Worm (Caenorhabditis elegans) whole organism, early embryonic: ENCODE data around the gene blos-1.

ENCODE experiments used
- B0310.2 ChIP-seq: sonication (generic microtip); optimal IDR thresholded peaks from 2 replicates; lab custom pipeline; 2016; ENCODE audit warnings: mild to moderate bottlenecking, missing genetic modification characterization, missing compliant biosample characterization
- F13C5.2 ChIP-seq: sonication (generic microtip); optimal IDR thresholded peaks from 2 replicates; lab custom pipeline; 2017; ENCODE audit warnings: mild to moderate bottlenecking, missing genetic modification characterization, inconsistent platforms, missing compliant biosample characterization
- aly-1 ChIP-seq: sonication (generic microtip); optimal IDR thresholded peaks from 2 replicates; lab custom pipeline; 2016; ENCODE audit warnings: missing genetic modification characterization, missing compliant biosample characterization
- ama-1 ChIP-seq: fragments of 150-350 bp; optimal IDR thresholded peaks from 2 replicates; lab custom pipeline; 2014
- ceh-13 ChIP-seq: fragments of 200-800 bp; sonication (Bioruptor generic); optimal IDR thresholded peaks from 2 replicates; lab custom pipeline; 2018; ENCODE audit warnings: mild to moderate bottlenecking, missing genetic modification characterization, missing compliant biosample characterization
- ceh-36 ChIP-seq: sonication (generic microtip); optimal IDR thresholded peaks from 2 replicates; lab custom pipeline; 2016; ENCODE audit warnings: missing genetic modification characterization, inconsistent platforms, missing compliant biosample characterization
- ets-7 ChIP-seq: sonication (generic microtip); optimal IDR thresholded peaks from 2 replicates; lab custom pipeline; 2016; ENCODE audit warnings: missing genotype, missing genetic modification characterization, missing compliant biosample characterization
- flt-1 ChIP-seq: fragments of 200-800 bp; sonication (Bioruptor generic); IDR thresholded peaks from 2 replicates; pipeline ENCODE4 v1.3.6; 2022; ENCODE audit warnings: missing genetic modification characterization, missing compliant biosample characterization
- hmbx-1 ChIP-seq: sonication (generic microtip); optimal IDR thresholded peaks from 2 replicates; lab custom pipeline; 2016; ENCODE audit warnings: mild to moderate bottlenecking, missing genetic modification characterization, missing compliant biosample characterization
- hmg-4 ChIP-seq: fragments of 200-800 bp; sonication (Bioruptor generic); optimal IDR thresholded peaks from 2 replicates; lab custom pipeline; 2018; ENCODE audit warnings: mild to moderate bottlenecking, missing genetic modification characterization, missing compliant biosample characterization
- hnd-1 ChIP-seq: sonication (generic microtip); optimal IDR thresholded peaks from 2 replicates; lab custom pipeline; 2016; ENCODE audit warnings: missing genetic modification characterization, missing compliant biosample characterization
- pes-1 ChIP-seq: fragments of 200-800 bp; sonication (Bioruptor generic); IDR thresholded peaks from 2 replicates; pipeline ENCODE4 v1.3.6; 2022; ENCODE audit warnings: missing genetic modification reagents, missing genetic modification characterization, missing compliant biosample characterization
- scrt-1 ChIP-seq: fragments of 200-800 bp; sonication (Bioruptor generic); IDR thresholded peaks from 2 replicates; pipeline ENCODE4 v1.3.6; 2022; ENCODE audit warnings: missing genetic modification characterization, missing compliant biosample characterization
- sea-1 ChIP-seq: fragments of 200-800 bp; sonication (Bioruptor generic); conservative IDR thresholded peaks from 2 replicates; pipeline ENCODE4 v1.3.6; 2022; ENCODE audit warnings: missing genetic modification characterization, missing compliant biosample characterization
- tbx-11 ChIP-seq: fragments of 200-800 bp; sonication (Bioruptor generic); IDR thresholded peaks from 2 replicates; pipeline ENCODE4 v1.3.6; 2022; ENCODE audit warnings: missing genetic modification characterization, missing compliant biosample characterization
- tbx-37 ChIP-seq: fragments of 200-800 bp; sonication (Bioruptor generic); conservative IDR thresholded peaks from 2 replicates; pipeline ENCODE4 v1.3.6; 2022; ENCODE audit warnings: missing genetic modification reagents, missing genetic modification characterization, missing compliant biosample characterization
- tra-4 ChIP-seq: sonication (generic microtip); optimal IDR thresholded peaks from 2 replicates; lab custom pipeline; 2017; ENCODE audit warnings: missing genetic modification characterization, missing compliant biosample characterization

The blos-1 gene

ce11 chrIII:10188912-10189311, 22.8 kb downstream of the blos-1 start, which contains the start of gene epac-1:
Gene epac-1, plus strand, starts transcription at chrIII:10189212.
- no peak for TF ChIP-seq hnd-1 (tag; lab: Kevin White, UChicago)
- TF ChIP-seq hmbx-1 (tag; lab: Kevin White, UChicago) = no peak
- TF ChIP-seq ets-7 (tag; lab: Kevin White, UChicago) = no peak
- TF ChIP-seq scrt-1 (GFP tag; lab: Robert Waterston, UW) = no peak
- TF ChIP-seq pes-1 (GFP tag; lab: Robert Waterston, UW) = no peak
- no peak for TF ChIP-seq aly-1 (tag; lab: Kevin White, UChicago)
- TF ChIP-seq B0310.2 = no peak
- TF ChIP-seq ceh-13 (GFP tag; lab: Kevin White, UChicago) = no peak

- TF ChIP-seq F13C5.2 (tag; lab: Kevin White, UChicago) (no peak), hmbx-1 (tag; lab: Kevin White, UChicago) (no peak)
These were observed 23.9 kb downstream of the blos-1 start for ce11 chrIII:10187840-10188239.

- no peak for TF ChIP-seq tra-4 (tag; lab: Kevin White, UChicago)
- TF ChIP-seq hmg-4 = no peak
These were observed 25.6 kb downstream of the blos-1 start, which contains the start of gene unc-47 for ce11 chrIII:10186160-10186559. Gene unc-47, minus strand, starts transcription at chrIII:10186260.

- TF ChIP-seq tbx-11 (GFP tag; lab: Robert Waterston, UW) (no peak), tra-4 (tag; lab: Kevin White, UChicago) (no peak), pes-1 (GFP tag; lab: Robert Waterston, UW) (no peak), flt-1 (no peak), aly-1 (tag; lab: Kevin White, UChicago) (no peak)
These were observed 29.9 kb downstream of the blos-1 start for ce11 chrIII:10181868-10182267.

- TF ChIP-seq scrt-1 (GFP tag; lab: Robert Waterston, UW) (no peak), pes-1 (GFP tag; lab: Robert Waterston, UW) (no peak), F13C5.2 (tag; lab: Kevin White, UChicago) (no peak), ceh-13 (GFP tag; lab: Kevin White, UChicago) (no peak), flt-1 (no peak), hnd-1 (tag; lab: Kevin White, UChicago) (no peak), tra-4 (tag; lab: Kevin White, UChicago) (no peak), aly-1 (tag; lab: Kevin White, UChicago) (no peak), B0310.2 (no peak), ets-7 (tag; lab: Kevin White, UChicago) (no peak), ama-1 (lab: Kevin White, UChicago) (no peak), hmbx-1 (tag; lab: Kevin White, UChicago) (no peak), hmg-4 (no peak), tbx-37 (no peak), ceh-36 (tag; lab: Kevin White, UChicago) (no peak), sea-1 (GFP tag; lab: Robert Waterston, UW) (no peak), tbx-11 (GFP tag; lab: Robert Waterston, UW) (no peak)
These were observed 32.3 kb downstream of the blos-1 start for ce11 chrIII:10179444-10179843.

ce11 chrIII:10178552-10178951, 33.2 kb downstream of the blos-1 start:
- no peak for TF ChIP-seq F13C5.2 (tag; lab: Kevin White, UChicago)
- no peak for TF ChIP-seq pes-1 (GFP tag; lab: Robert Waterston, UW)
- no peak for TF ChIP-seq ceh-13 (GFP tag; lab: Kevin White, UChicago)
- no peak for TF ChIP-seq hnd-1 (tag; lab: Kevin White, UChicago)
- TF ChIP-seq hmbx-1 (tag; lab: Kevin White, UChicago) = no peak
- TF ChIP-seq ama-1 (lab: Kevin White, UChicago) = no peak
- TF ChIP-seq flt-1 = no peak
- no peak for TF ChIP-seq ets-7 (tag; lab: Kevin White, UChicago)
- no peak for TF ChIP-seq aly-1 (tag; lab: Kevin White, UChicago)
- TF ChIP-seq hmg-4 = no peak
- TF ChIP-seq scrt-1 (GFP tag; lab: Robert Waterston, UW) = no peak
- TF ChIP-seq B0310.2 = no peak
- TF ChIP-seq tbx-11 (GFP tag; lab: Robert Waterston, UW) = no peak
- TF ChIP-seq tbx-37 = no peak
- no peak for TF ChIP-seq tra-4 (tag; lab: Kevin White, UChicago)
- no peak for TF ChIP-seq sea-1 (GFP tag; lab: Robert Waterston, UW)
- TF ChIP-seq ceh-36 (tag; lab: Kevin White, UChicago) = no peak

ce11 chrIII:10178023-10178422, 33.7 kb downstream of the blos-1 start:
- no peak for TF ChIP-seq F13C5.2 (tag; lab: Kevin White, UChicago)
- no peak for TF ChIP-seq ama-1 (lab: Kevin White, UChicago)
- no peak for TF ChIP-seq ets-7 (tag; lab: Kevin White, UChicago)
- no peak for TF ChIP-seq pes-1 (GFP tag; lab: Robert Waterston, UW)
- TF ChIP-seq B0310.2 = no peak
- TF ChIP-seq flt-1 = no peak
- TF ChIP-seq aly-1 (tag; lab: Kevin White, UChicago) = no peak
- no peak for TF ChIP-seq hmg-4
- TF ChIP-seq ceh-36 (tag; lab: Kevin White, UChicago) = no peak
- TF ChIP-seq scrt-1 (GFP tag; lab: Robert Waterston, UW) = no peak
- TF ChIP-seq tbx-37 = no peak
- TF ChIP-seq tra-4 (tag; lab: Kevin White, UChicago) = no peak
- no peak for TF ChIP-seq tbx-11 (GFP tag; lab: Robert Waterston, UW)
- no peak for TF ChIP-seq hnd-1 (tag; lab: Kevin White, UChicago)
- TF ChIP-seq sea-1 (GFP tag; lab: Robert Waterston, UW) = no peak
- no peak for TF ChIP-seq ceh-13 (GFP tag; lab: Kevin White, UChicago)

ce11 chrIII:10170265-10170664, 41.5 kb downstream of the blos-1 start:
- TF ChIP-seq scrt-1 (GFP tag; lab: Robert Waterston, UW) = no peak
- no peak for TF ChIP-seq B0310.2
- no peak for TF ChIP-seq aly-1 (tag; lab: Kevin White, UChicago)
- no peak for TF ChIP-seq ceh-13 (GFP tag; lab: Kevin White, UChicago)
- TF ChIP-seq ceh-36 (tag; lab: Kevin White, UChicago) = no peak
- TF ChIP-seq hmg-4 = no peak
- no peak for TF ChIP-seq pes-1 (GFP tag; lab: Robert Waterston, UW)
